Worm (Caenorhabditis elegans) whole organism, mixed stage, embryonic: Measurements from ENCODE around the gene rpb-6.

Experiments
- ceh-39 ChIP-seq: fragments of 150-350 bp; optimal IDR thresholded peaks from 2 replicates; lab custom pipeline; 2014; ENCODE audit warnings: missing biosample characterization, missing genetic modification characterization
- ces-1 ChIP-seq: fragments of 150-350 bp; optimal IDR thresholded peaks from 2 replicates; lab custom pipeline; 2014; ENCODE audit warnings: missing biosample characterization, missing genetic modification reagents, missing genetic modification characterization
- drap-1 ChIP-seq: fragments of 200-800 bp; sonication (Bioruptor generic); optimal IDR thresholded peaks from 3 replicates; lab custom pipeline; 2018; ENCODE audit warnings: mild to moderate bottlenecking, missing genetic modification characterization, missing compliant biosample characterization
- elt-1 ChIP-seq: sonication (generic microtip); optimal IDR thresholded peaks from 2 replicates; lab custom pipeline; 2017; ENCODE audit warnings: missing genetic modification characterization, mild to moderate bottlenecking, missing compliant biosample characterization, antibody characterized with exemption, moderate library complexity, borderline replicate concordance; ENCODE audit not compliant: insufficient read depth
- hlh-1 ChIP-seq: fragments of 150-350 bp; optimal IDR thresholded peaks from 2 replicates; lab custom pipeline; 2014; ENCODE audit warnings: missing biosample characterization, missing genetic modification reagents, missing genetic modification characterization
- mab-5 ChIP-seq: fragments of 150-350 bp; optimal IDR thresholded peaks from 2 replicates; lab custom pipeline; 2014; ENCODE audit warnings: missing biosample characterization, missing genetic modification characterization
- nhr-12 ChIP-seq: fragments of 150-350 bp; optimal IDR thresholded peaks from 2 replicates; lab custom pipeline; 2014; ENCODE audit warnings: missing biosample characterization, missing genetic modification characterization
- nhr-237 ChIP-seq: fragments of 150-350 bp; optimal IDR thresholded peaks from 2 replicates; lab custom pipeline; 2014; ENCODE audit warnings: missing biosample characterization, missing genetic modification characterization
- nhr-28 ChIP-seq: fragments of 150-350 bp; optimal IDR thresholded peaks from 2 replicates; lab custom pipeline; 2014; ENCODE audit warnings: missing biosample characterization, missing genetic modification characterization
- nhr-76 ChIP-seq: sonication (generic microtip); optimal IDR thresholded peaks from 2 replicates; lab custom pipeline; 2017; ENCODE audit warnings: missing biosample characterization, missing genetic modification characterization

DNA sequence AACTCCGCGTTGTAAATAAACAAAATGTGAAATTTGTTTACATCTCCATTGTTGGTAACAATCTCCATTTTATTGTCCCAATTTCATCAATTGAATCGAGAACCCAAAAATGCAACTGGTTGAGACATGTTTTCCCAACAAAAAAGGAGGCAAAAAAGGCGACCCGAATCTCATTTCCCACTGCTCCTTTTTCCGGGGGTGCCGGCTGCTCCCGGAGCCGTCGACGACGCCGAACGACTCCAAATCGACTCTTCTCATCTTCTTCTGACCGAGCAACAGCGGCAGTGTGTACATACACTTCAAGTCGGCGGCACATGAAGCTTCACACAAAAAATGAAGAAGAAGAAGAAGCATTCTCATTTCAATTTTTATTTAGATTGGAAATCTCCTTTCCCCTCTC is 12.7 kb upstream of the rpb-6 start:
- TF ChIP-seq elt-1 (tag; lab: Kevin White, UChicago) (no peak), nhr-28 (tag; lab: Kevin White, UChicago) (no peak), nhr-12 (tag; lab: Kevin White, UChicago) (no peak), drap-1 (GFP tag; lab: Kevin White, UChicago) (no peak), nhr-237 (tag; lab: Kevin White, UChicago) (no peak), nhr-76 (no peak), hlh-1 (tag; lab: Kevin White, UChicago) (no peak), ceh-39 (tag; lab: Kevin White, UChicago) (no peak), mab-5 (tag; lab: Kevin White, UChicago) (no peak), ces-1 (no peak)
